Fruit fly (Drosophila melanogaster): Measurements from ENCODE around the gene CG42655.
A peak's percentile ranks its signal among the peaks of the same experiment; 100 is the strongest.

The CG42655 gene

DNA sequence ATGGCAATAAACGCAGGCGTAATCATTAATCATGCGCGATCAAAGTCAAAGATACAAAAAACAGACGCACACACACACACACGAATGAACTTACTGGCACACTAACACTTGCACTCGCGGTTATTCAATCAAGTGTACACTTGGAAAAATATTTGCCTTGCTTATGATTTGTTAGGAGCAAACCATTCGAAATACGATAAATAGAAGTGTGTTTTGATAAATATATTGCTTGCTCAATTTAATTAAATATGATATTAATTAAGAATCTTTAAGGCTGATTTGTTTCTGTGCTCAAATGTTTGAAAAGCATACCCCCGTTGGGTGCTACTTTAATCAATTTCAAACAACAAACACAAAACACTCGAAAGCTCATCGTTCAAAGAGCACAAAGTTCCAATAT lies 8.0 kb downstream of the CG42655 start (continued):
- peak; percentile 14 for TF ChIP-seq CG4820 (GFP tag; optimal IDR thresholded peaks at IDR 0.05)
- no peak for TF ChIP-seq CG6854 (GFP tag; optimal IDR thresholded peaks at IDR 0.05)
- peak; percentile 39 for TF ChIP-seq Blimp-1 (GFP tag; optimal IDR thresholded peaks at IDR 0.05)
- no peak for TF ChIP-seq CG9609 (GFP tag; optimal IDR thresholded peaks at IDR 0.05)
- TF ChIP-seq CG30403 (GFP tag; optimal IDR thresholded peaks at IDR 0.05): peak; percentile 33
- TF ChIP-seq Hr78 (GFP tag; optimal IDR thresholded peaks at IDR 0.05): no peak
- TF ChIP-seq Usf (GFP tag; optimal IDR thresholded peaks at IDR 0.05): no peak
- TF ChIP-seq Sox102F (GFP tag; optimal IDR thresholded peaks at IDR 0.05): peak; percentile 52
- TF ChIP-seq CG8359 (GFP tag; optimal IDR thresholded peaks at IDR 0.05; ENCODE audit: borderline replicate concordance): no peak
- no peak for TF ChIP-seq CG12071 (GFP tag; optimal IDR thresholded peaks at IDR 0.05)
- TF ChIP-seq CG15269 (tag; optimal IDR thresholded peaks at IDR 0.05): no peak
- TF ChIP-seq CG10462 (GFP tag; optimal IDR thresholded peaks at IDR 0.05): no peak
- TF ChIP-seq br (optimal IDR thresholded peaks at IDR 0.05): no peak
- no peak for TF ChIP-seq CG2116 (GFP tag; optimal IDR thresholded peaks at IDR 0.05)
- TF ChIP-seq Trl (optimal IDR thresholded peaks at IDR 0.05): no peak
- no peak for TF ChIP-seq Trl (GFP tag; optimal IDR thresholded peaks at IDR 0.05)
- TF ChIP-seq chm (GFP tag; IDR thresholded peaks at IDR 0.05): no peak
- no peak for TF ChIP-seq ERR (GFP tag; optimal IDR thresholded peaks at IDR 0.05)
- TF ChIP-seq Pdp1 (GFP tag; optimal IDR thresholded peaks at IDR 0.05): peak in 1 of 2 experiments; percentile 80
- peak; percentile 28 for TF ChIP-seq Xbp1 (GFP tag; optimal IDR thresholded peaks at IDR 0.05)
- no peak for TF ChIP-seq CG2202 (tag; optimal IDR thresholded peaks at IDR 0.05)
- TF ChIP-seq chn (GFP tag; optimal IDR thresholded peaks at IDR 0.05): no peak
- TF ChIP-seq CG33213 (GFP tag; optimal IDR thresholded peaks at IDR 0.05): no peak
- peak; percentile 29 for TF ChIP-seq Vsx1 (GFP tag; optimal IDR thresholded peaks at IDR 0.05)
- no peak for TF ChIP-seq mld (GFP tag; IDR thresholded peaks at IDR 0.05; ENCODE audit: partially characterized antibody)
- TF ChIP-seq CG18476 (GFP tag; optimal IDR thresholded peaks at IDR 0.05): peak; percentile 1
- no peak for TF ChIP-seq h (optimal IDR thresholded peaks at IDR 0.05)
- peak; percentile 40 for TF ChIP-seq CG7839 (tag; optimal IDR thresholded peaks at IDR 0.05)
- no peak for TF ChIP-seq dysf (GFP tag; IDR thresholded peaks at IDR 0.05)
- no peak for TF ChIP-seq Hey (tag; optimal IDR thresholded peaks at IDR 0.05)
- TF ChIP-seq fd96Cb (tag; optimal IDR thresholded peaks at IDR 0.05): peak; percentile 28
- no peak for TF ChIP-seq CG7987 (GFP tag; optimal IDR thresholded peaks at IDR 0.05)
- no peak for TF ChIP-seq CG10321 (GFP tag; IDR thresholded peaks at IDR 0.05)
- TF ChIP-seq cwo (GFP tag; optimal IDR thresholded peaks at IDR 0.05): peak; percentile 8
- TF ChIP-seq Dad (GFP tag; optimal IDR thresholded peaks at IDR 0.05): no peak
- peak; percentile 52 for TF ChIP-seq CG1603 (tag; optimal IDR thresholded peaks at IDR 0.05)
- TF ChIP-seq CG17385 (GFP tag; optimal IDR thresholded peaks at IDR 0.05): no peak
- TF ChIP-seq Awh (GFP tag; IDR thresholded peaks at IDR 0.05): no peak
- TF ChIP-seq Doc3 (GFP tag; IDR thresholded peaks at IDR 0.05; ENCODE audit: partially characterized antibody): no peak
- TF ChIP-seq sc (optimal IDR thresholded peaks at IDR 0.05): no peak
- TF ChIP-seq sc (GFP tag; optimal IDR thresholded peaks at IDR 0.05): no peak
- TF ChIP-seq sqz (GFP tag; optimal IDR thresholded peaks at IDR 0.05): no peak
- TF ChIP-seq Med (GFP tag): no peak
- TF ChIP-seq CG32767 (GFP tag; IDR thresholded peaks at IDR 0.05): no peak
- no peak for TF ChIP-seq CG17802 (tag; optimal IDR thresholded peaks at IDR 0.05)
- no peak for TF ChIP-seq Ravus (GFP tag; IDR thresholded peaks at IDR 0.05)
- TF ChIP-seq Stat92E (GFP tag; optimal IDR thresholded peaks at IDR 0.05): no peak
- TF ChIP-seq tin (GFP tag; optimal IDR thresholded peaks at IDR 0.05): no peak
- TF ChIP-seq CG8944 (GFP tag; optimal IDR thresholded peaks at IDR 0.05): no peak
- TF ChIP-seq crc (GFP tag; optimal IDR thresholded peaks at IDR 0.05): no peak
- no peak for TF ChIP-seq so (GFP tag; IDR thresholded peaks at IDR 0.05)
- TF ChIP-seq slou (GFP tag; optimal IDR thresholded peaks at IDR 0.05): no peak
